Worm (Caenorhabditis elegans) whole organism, midembryonic: ENCODE measurements around the gene Y67A10A.7.
"Not testable (repeated sequence)": the region's sequence is repeated elsewhere in the genome, so short reads cannot be mapped to it uniquely, and the experiment has no call there.

Source experiments
- T22C8.4 ChIP-seq: fragments of 200-800 bp; sonication (Bioruptor generic); IDR thresholded peaks from 2 replicates; pipeline ENCODE4 v1.3.6; 2022; ENCODE audit warnings: missing genetic modification characterization, missing compliant biosample characterization
- cog-1 ChIP-seq: sonication (generic microtip); optimal IDR thresholded peaks from 2 replicates; lab custom pipeline; 2016; ENCODE audit warnings: missing genetic modification characterization, missing compliant biosample characterization
- flt-1 ChIP-seq: fragments of 200-800 bp; sonication (Bioruptor generic); IDR thresholded peaks from 2 replicates; pipeline ENCODE4 v1.3.6; 2022; ENCODE audit warnings: missing genetic modification characterization, missing compliant biosample characterization
- klf-2 ChIP-seq: fragments of 200-800 bp; sonication (Bioruptor generic); conservative IDR thresholded peaks from 2 replicates; pipeline ENCODE4 v1.3.6; 2022; ENCODE audit warnings: missing genetic modification reagents, missing genetic modification characterization, missing compliant biosample characterization
- med-1 ChIP-seq: sonication (generic microtip); optimal IDR thresholded peaks from 2 replicates; lab custom pipeline; 2017; ENCODE audit warnings: missing genetic modification characterization, mild to moderate bottlenecking, missing compliant biosample characterization, antibody characterized with exemption, missing genetic modification reagents; ENCODE audit not compliant: insufficient read depth
- ref-1 ChIP-seq: fragments of 200-800 bp; sonication (Bioruptor generic); conservative IDR thresholded peaks from 2 replicates; pipeline ENCODE4 v1.3.6; 2022; ENCODE audit warnings: missing genetic modification reagents, missing genetic modification characterization, missing compliant biosample characterization
- tab-1 ChIP-seq: fragments of 200-800 bp; sonication (Bioruptor generic); IDR thresholded peaks from 2 replicates; pipeline ENCODE4 v1.3.6; 2022; ENCODE audit warnings: missing genetic modification characterization, missing compliant biosample characterization
- ztf-23 ChIP-seq: fragments of 200-800 bp; sonication (Bioruptor generic); IDR thresholded peaks from 2 replicates; pipeline ENCODE4 v1.3.6; 2022; ENCODE audit warnings: missing genetic modification reagents, missing genetic modification characterization, missing compliant biosample characterization
- ztf-29 ChIP-seq: fragments of 200-800 bp; sonication (Bioruptor generic); IDR thresholded peaks from 2 replicates; pipeline ENCODE4 v1.3.6; 2022; ENCODE audit warnings: missing genetic modification reagents, missing genetic modification characterization, missing compliant biosample characterization

The Y67A10A.7 gene

DNA sequence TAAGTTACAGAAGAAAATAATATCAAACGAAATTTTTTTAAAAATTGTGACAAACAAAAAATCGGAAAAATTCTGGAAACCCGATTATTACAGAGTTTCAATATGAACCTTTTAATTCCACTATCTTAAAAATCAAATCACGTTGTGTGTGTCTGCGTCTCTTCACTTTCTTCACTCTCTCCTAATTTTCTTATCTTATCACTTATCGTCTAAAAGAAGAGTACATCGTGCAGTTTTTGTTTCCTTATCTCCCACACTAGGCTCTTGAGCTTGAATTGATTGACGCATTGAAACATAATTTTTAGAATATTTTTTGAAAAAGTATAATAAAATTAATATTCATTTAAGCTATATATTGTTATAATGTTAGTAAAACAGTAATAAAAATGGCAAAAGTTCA lies 40.3 kb downstream of the Y67A10A.7 start:
- no peak for TF ChIP-seq tab-1
- no peak for TF ChIP-seq cog-1 (tag; lab: Kevin White, UChicago)
- TF ChIP-seq T22C8.4 (GFP tag; lab: Robert Waterston, UW): no peak
- no peak for TF ChIP-seq med-1 (GFP tag; lab: Kevin White, UChicago)
- no peak for TF ChIP-seq klf-2 (GFP tag; lab: Robert Waterston, UW)
- no peak for TF ChIP-seq ztf-23 (GFP tag; lab: Robert Waterston, UW)
- no peak for TF ChIP-seq ztf-29 (GFP tag; lab: Robert Waterston, UW)
- no peak for TF ChIP-seq flt-1 (GFP tag; lab: Robert Waterston, UW)
- TF ChIP-seq ref-1 (GFP tag; lab: Robert Waterston, UW): no peak

DNA sequence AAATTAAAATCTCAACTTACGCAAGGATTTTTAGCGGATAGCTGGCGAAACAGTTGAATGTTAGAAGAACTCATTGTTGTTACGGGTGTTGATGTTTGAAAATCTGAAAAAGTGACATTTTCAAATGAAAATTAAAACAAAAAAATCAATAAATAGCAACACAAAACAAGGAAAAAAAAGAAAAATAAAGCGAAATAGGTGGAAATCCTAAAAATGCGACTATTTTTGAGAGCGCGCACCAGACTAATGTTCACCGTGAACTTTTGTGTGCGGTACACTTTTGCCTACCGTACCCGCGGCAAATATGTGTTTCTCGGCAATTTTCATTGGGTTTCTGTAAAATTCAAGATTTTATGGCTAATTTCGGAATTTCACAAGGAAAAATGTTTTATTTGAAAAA lies 43.2 kb downstream of the Y67A10A.7 start, which contains the start of gene F55B11.6:
Gene F55B11.6 (minus strand): TSS at position 101 of the 400 bp plus-strand sequence.
- TF ChIP-seq ztf-29 (GFP tag; lab: Robert Waterston, UW) (no peak), flt-1 (GFP tag; lab: Robert Waterston, UW) (no peak)

DNA sequence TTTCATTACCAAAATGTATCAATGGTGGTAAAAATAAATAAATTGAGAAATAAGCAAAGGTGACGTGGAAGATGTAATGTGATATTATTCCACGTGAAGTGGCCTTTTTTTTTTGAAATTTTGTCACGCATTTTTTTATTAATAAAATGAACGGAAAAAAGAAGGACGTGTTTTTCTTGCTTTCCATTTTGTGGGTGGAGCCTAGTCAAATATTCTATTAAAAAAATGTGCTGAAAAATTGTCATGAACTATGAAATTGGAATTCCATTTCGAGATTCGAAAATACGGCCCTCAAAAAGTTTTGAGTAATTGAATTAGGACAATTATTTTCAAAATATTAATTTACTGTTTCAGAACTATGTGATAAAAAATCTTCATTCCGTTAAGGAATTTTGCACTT lies 48.0 kb downstream of the Y67A10A.7 start, which contains the start of gene F55B11.7:
Gene F55B11.7 (minus strand): TSS at position 101 of the 400 bp plus-strand sequence.
- no peak for TF ChIP-seq flt-1 (GFP tag; lab: Robert Waterston, UW)
- no peak for TF ChIP-seq ztf-23 (GFP tag; lab: Robert Waterston, UW)
- TF ChIP-seq med-1 (GFP tag; lab: Kevin White, UChicago): no peak
- no peak for TF ChIP-seq klf-2 (GFP tag; lab: Robert Waterston, UW)
- no peak for TF ChIP-seq cog-1 (tag; lab: Kevin White, UChicago)
- TF ChIP-seq T22C8.4 (GFP tag; lab: Robert Waterston, UW): no peak
- TF ChIP-seq ref-1 (GFP tag; lab: Robert Waterston, UW): no peak
- TF ChIP-seq tab-1: no peak
- TF ChIP-seq ztf-29 (GFP tag; lab: Robert Waterston, UW): no peak

DNA sequence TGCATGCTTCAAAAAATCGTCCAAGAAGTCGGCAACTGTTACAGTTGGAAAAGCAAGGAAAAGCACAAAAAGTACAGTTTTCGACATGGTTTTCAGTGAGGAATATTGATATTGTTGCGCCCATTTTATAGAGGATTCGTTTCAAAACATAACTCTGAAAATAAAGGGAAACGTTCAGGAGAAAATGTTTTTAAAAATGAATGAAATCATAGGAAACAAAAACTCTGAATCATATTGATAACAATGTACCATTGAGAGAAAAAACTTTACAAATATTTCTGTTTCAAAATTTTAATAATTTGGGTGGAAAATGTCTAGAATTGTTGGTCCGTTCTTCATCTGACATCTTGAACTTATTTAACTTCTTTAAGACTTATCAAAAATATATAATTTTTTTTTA lies 49.3 kb downstream of the Y67A10A.7 start, which contains the start of gene F55B11.2:
Gene F55B11.2 (minus strand): TSS at position 101 of the 400 bp plus-strand sequence.
- no peak for TF ChIP-seq cog-1 (tag; lab: Kevin White, UChicago)
- TF ChIP-seq tab-1: no peak
- no peak for TF ChIP-seq T22C8.4 (GFP tag; lab: Robert Waterston, UW)
- no peak for TF ChIP-seq ref-1 (GFP tag; lab: Robert Waterston, UW)
- TF ChIP-seq klf-2 (GFP tag; lab: Robert Waterston, UW): no peak
- TF ChIP-seq flt-1 (GFP tag; lab: Robert Waterston, UW): no peak
- TF ChIP-seq ztf-23 (GFP tag; lab: Robert Waterston, UW): no peak
- TF ChIP-seq med-1 (GFP tag; lab: Kevin White, UChicago): no peak
- TF ChIP-seq ztf-29 (GFP tag; lab: Robert Waterston, UW): no peak

DNA sequence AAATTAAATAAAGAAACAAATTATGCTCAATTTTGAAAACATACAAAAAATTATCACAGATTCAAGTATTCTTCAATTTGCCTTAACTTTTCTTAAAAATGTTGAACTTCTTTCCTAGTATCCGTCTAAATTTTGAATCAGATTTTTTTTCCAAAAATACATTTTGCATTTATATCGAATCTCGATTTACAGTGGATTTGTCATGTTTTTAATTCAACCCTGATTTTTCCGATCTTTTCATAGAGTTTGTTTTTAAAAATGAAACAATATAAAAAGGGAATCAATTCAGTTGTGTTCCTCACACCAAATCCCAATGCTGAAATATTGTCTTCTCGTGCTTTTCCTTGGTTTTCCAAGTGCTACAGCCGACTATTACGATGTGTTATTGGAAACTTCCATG lies 50.5 kb downstream of the Y67A10A.7 start, which contains the start of gene F55B11.3:
Gene F55B11.3 (plus strand): TSS at position 301 of the 400 bp plus-strand sequence.
- TF ChIP-seq cog-1 (tag; lab: Kevin White, UChicago): no peak
- no peak for TF ChIP-seq T22C8.4 (GFP tag; lab: Robert Waterston, UW)
- TF ChIP-seq tab-1: no peak
- no peak for TF ChIP-seq ztf-29 (GFP tag; lab: Robert Waterston, UW)
- TF ChIP-seq ztf-23 (GFP tag; lab: Robert Waterston, UW): no peak

DNA sequence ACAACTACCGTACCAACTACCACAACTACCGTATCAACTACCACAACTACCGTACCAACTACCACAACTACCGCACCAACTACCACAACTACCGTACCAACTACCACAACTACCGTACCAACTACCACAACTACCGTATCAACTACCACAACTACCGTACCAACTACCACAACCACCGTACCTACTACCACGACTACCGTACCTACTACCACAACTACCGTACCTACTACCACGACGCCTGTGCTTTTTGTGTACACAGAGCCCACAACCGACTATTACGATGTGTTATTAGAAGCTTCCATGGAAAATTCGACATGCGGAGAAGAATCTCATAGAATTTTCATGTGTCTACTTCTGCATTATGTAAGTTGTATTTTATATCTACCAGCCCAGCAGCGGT lies 53.5 kb downstream of the Y67A10A.7 start, which contains the start of gene F55B11.5:
Gene F55B11.5 (plus strand): TSS at position 301 of the 400 bp plus-strand sequence.
- TF ChIP-seq flt-1 (GFP tag; lab: Robert Waterston, UW); ztf-29 (GFP tag; lab: Robert Waterston, UW); tab-1: not testable (repeated sequence)
